Fruit fly (Drosophila melanogaster) whole organism, embryonic: ENCODE results near the gene Trf4-2.

Experiments
- B-H1 ChIP-seq: fragments of 200-800 bp; sonication (Bioruptor generic); IDR thresholded peaks from 3 replicates; pipeline ENCODE4 v1.3.6; 2022; ENCODE audit warnings: missing biosample characterization, missing genetic modification characterization
- CG10959 ChIP-seq: fragments of 200-800 bp; sonication (Bioruptor generic); IDR thresholded peaks from 2 replicates; pipeline ENCODE4 v1.3.6; 2022; ENCODE audit warnings: missing biosample characterization, missing genetic modification characterization
- CG10979 ChIP-seq: fragments of 200-800 bp; sonication (Bioruptor generic); optimal IDR thresholded peaks from 2 replicates; lab custom pipeline; 2018; ENCODE audit warnings: missing biosample characterization, mild to moderate bottlenecking, missing genetic modification characterization, moderate library complexity
- ci ChIP-seq: fragments of 200-800 bp; sonication (Bioruptor generic); IDR thresholded peaks from 3 replicates; pipeline ENCODE4 v1.3.6; 2022; ENCODE audit warnings: missing biosample characterization, missing genetic modification characterization

DNA sequence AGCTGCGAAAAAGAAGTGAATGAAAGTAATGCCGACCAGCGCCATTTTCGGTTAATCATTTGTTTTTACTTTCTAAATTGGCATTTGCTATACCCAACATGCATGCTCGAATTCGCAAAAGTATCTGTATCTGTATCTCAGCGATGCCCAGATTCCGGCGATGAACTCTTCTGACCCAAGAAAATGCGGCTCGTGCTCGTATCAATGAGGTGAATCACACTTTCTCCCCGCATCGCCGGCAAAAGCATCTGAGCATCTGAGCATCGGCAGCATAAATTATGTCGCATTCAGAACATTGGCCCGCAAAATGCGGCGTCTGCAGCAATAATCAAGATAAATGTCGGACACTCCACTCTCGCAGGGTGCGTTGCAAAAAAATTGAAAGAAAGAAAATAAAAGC lies 43.9 kb downstream of the Trf4-2 start:
- TF ChIP-seq CG10959 (no peak), B-H1 (GFP tag; lab: Robert Waterston, UW) (no peak), CG10979 (tag; lab: Kevin White, UChicago) (no peak), ci (no peak)
